Fruit fly (Drosophila melanogaster) whole organism, embryonic: ENCODE measurements around the gene Lrrk.

ENCODE experiments used
- Ada2b ChIP-seq: fragments of 200-800 bp; sonication (Bioruptor generic); IDR thresholded peaks from 2 replicates; pipeline ENCODE4 v1.3.6; 2022; ENCODE audit warnings: missing biosample characterization, missing genetic modification characterization
- Asciz ChIP-seq: fragments of 200-800 bp; sonication (Bioruptor generic); optimal IDR thresholded peaks from 2 replicates; lab custom pipeline; 2017; ENCODE audit warnings: missing biosample characterization, mild to moderate bottlenecking, missing genetic modification characterization, missing genetic modification reagents
- B-H1 ChIP-seq: fragments of 200-800 bp; sonication (Bioruptor generic); IDR thresholded peaks from 3 replicates; pipeline ENCODE4 v1.3.6; 2022; ENCODE audit warnings: missing biosample characterization, missing genetic modification characterization
- BEAF-32 ChIP-seq: fragments of 200-800 bp; sonication (Bioruptor generic); optimal IDR thresholded peaks from 3 replicates; lab custom pipeline; 2017; ENCODE audit warnings: missing biosample characterization, missing genetic modification characterization, mild to moderate bottlenecking, moderate library complexity, missing genetic modification reagents
- Bgb ChIP-seq: fragments of 200-800 bp; sonication (Bioruptor generic); IDR thresholded peaks from 2 replicates; pipeline ENCODE4 v1.3.6; 2022; ENCODE audit warnings: missing biosample characterization, missing genetic modification characterization; ENCODE audit not compliant: partially characterized antibody
- Bteb2 ChIP-seq: fragments of 200-800 bp; sonication (Bioruptor generic); optimal IDR thresholded peaks from 2 replicates; lab custom pipeline; 2016; ENCODE audit warnings: missing biosample characterization, missing genetic modification characterization
- CG10321 ChIP-seq: fragments of 200-800 bp; sonication (Bioruptor generic); IDR thresholded peaks from 2 replicates; pipeline ENCODE4 v1.3.6; 2022; ENCODE audit warnings: missing biosample characterization, missing genetic modification characterization
- CG13775 ChIP-seq: fragments of 200-800 bp; sonication (Bioruptor generic); optimal IDR thresholded peaks from 3 replicates; lab custom pipeline; 2017; ENCODE audit warnings: missing biosample characterization, mild to moderate bottlenecking, missing genetic modification characterization
- CG14014 ChIP-seq: fragments of 200-800 bp; sonication (Bioruptor generic); IDR thresholded peaks from 2 replicates; pipeline ENCODE4 v1.3.6; 2022; ENCODE audit warnings: missing biosample characterization, missing genetic modification characterization
- CG15696 ChIP-seq: fragments of 200-800 bp; sonication (Bioruptor generic); optimal IDR thresholded peaks from 2 replicates; lab custom pipeline; 2019; ENCODE audit warnings: missing biosample characterization, mild to moderate bottlenecking, missing genetic modification characterization, moderate library complexity
- CG1603 ChIP-seq: fragments of 200-800 bp; sonication (Bioruptor generic); optimal IDR thresholded peaks from 2 replicates; lab custom pipeline; 2019; ENCODE audit warnings: missing biosample characterization, mild to moderate bottlenecking, missing genetic modification characterization, moderate library complexity
- CG16779 ChIP-seq: fragments of 200-800 bp; sonication (Bioruptor generic); IDR thresholded peaks from 2 replicates; pipeline ENCODE4 v1.3.6; 2022; ENCODE audit warnings: missing biosample characterization, missing genetic modification characterization
- CG17359 ChIP-seq: fragments of 200-800 bp; sonication (Bioruptor generic); optimal IDR thresholded peaks from 3 replicates; lab custom pipeline; 2018; ENCODE audit warnings: missing biosample characterization, mild to moderate bottlenecking, missing genetic modification characterization, moderate library complexity
- CG2199 ChIP-seq: fragments of 200-800 bp; sonication (Bioruptor generic); IDR thresholded peaks from 3 replicates; pipeline ENCODE4 v1.3.6; 2022; ENCODE audit warnings: missing biosample characterization, missing genetic modification characterization
- CG2889 ChIP-seq: fragments of 200-800 bp; sonication (Bioruptor generic); IDR thresholded peaks from 3 replicates; pipeline ENCODE4 v1.3.6; 2022; ENCODE audit warnings: missing biosample characterization, missing genetic modification characterization
- CG34376 ChIP-seq: fragments of 200-800 bp; sonication (Bioruptor generic); optimal IDR thresholded peaks from 2 replicates; lab custom pipeline; 2018; ENCODE audit warnings: missing biosample characterization, mild to moderate bottlenecking, missing genetic modification characterization
- CG3838 ChIP-seq: fragments of 200-800 bp; sonication (Bioruptor generic); optimal IDR thresholded peaks from 3 replicates; lab custom pipeline; 2016; ENCODE audit warnings: missing biosample characterization, missing genetic modification characterization
- CG3995 ChIP-seq: fragments of 200-800 bp; sonication (Bioruptor generic); optimal IDR thresholded peaks from 3 replicates; lab custom pipeline; 2016; ENCODE audit warnings: missing biosample characterization, missing genetic modification characterization
- CG43689 ChIP-seq: fragments of 200-800 bp; sonication (Bioruptor generic); IDR thresholded peaks from 2 replicates; pipeline ENCODE4 v1.3.6; 2022; ENCODE audit warnings: missing biosample characterization, missing genetic modification characterization
- CG4707 ChIP-seq: fragments of 200-800 bp; sonication (Bioruptor generic); optimal IDR thresholded peaks from 2 replicates; lab custom pipeline; 2018; ENCODE audit warnings: missing biosample characterization, mild to moderate bottlenecking, missing genetic modification characterization, moderate library complexity
- CG4820 ChIP-seq: fragments of 200-800 bp; sonication (Bioruptor generic); optimal IDR thresholded peaks from 3 replicates; lab custom pipeline; 2016; ENCODE audit warnings: missing biosample characterization, missing genetic modification characterization
- CG6689 ChIP-seq: fragments of 200-800 bp; sonication (Bioruptor generic); IDR thresholded peaks from 2 replicates; pipeline ENCODE4 v1.3.6; 2022; ENCODE audit warnings: missing biosample characterization, missing genetic modification characterization
- CG6791 ChIP-seq: fragments of 200-800 bp; sonication (Bioruptor generic); IDR thresholded peaks from 3 replicates; pipeline ENCODE4 v1.3.6; 2022; ENCODE audit warnings: missing biosample characterization, missing genetic modification characterization; ENCODE audit not compliant: partially characterized antibody
- CG7271 ChIP-seq: fragments of 200-800 bp; sonication (Bioruptor generic); optimal IDR thresholded peaks from 2 replicates; lab custom pipeline; 2018; ENCODE audit warnings: missing biosample characterization, mild to moderate bottlenecking, missing genetic modification characterization, moderate library complexity
- CG8924 ChIP-seq: fragments of 200-800 bp; optimal IDR thresholded peaks from 3 replicates; lab custom pipeline; 2019; ENCODE audit warnings: missing biosample characterization, mild to moderate bottlenecking, missing genetic modification characterization, moderate library complexity
- Ets97D ChIP-seq: fragments of 200-800 bp; sonication (Bioruptor generic); optimal IDR thresholded peaks from 3 replicates; lab custom pipeline; 2016; ENCODE audit warnings: missing biosample characterization, missing genetic modification characterization
- Gug ChIP-seq: fragments of 200-800 bp; sonication (Bioruptor generic); IDR thresholded peaks from 4 replicates; pipeline ENCODE4 v1.3.6; 2022; ENCODE audit warnings: missing biosample characterization, missing genetic modification characterization
- HLH54F ChIP-seq: fragments of 200-800 bp; sonication (Bioruptor generic); optimal IDR thresholded peaks from 3 replicates; lab custom pipeline; 2016; ENCODE audit warnings: missing biosample characterization, missing genetic modification characterization
- HmgZ ChIP-seq: fragments of 200-800 bp; sonication (Bioruptor generic); optimal IDR thresholded peaks from 2 replicates; lab custom pipeline; 2018; ENCODE audit warnings: missing biosample characterization, mild to moderate bottlenecking, missing genetic modification characterization
- Hmx ChIP-seq: fragments of 200-800 bp; sonication (Bioruptor generic); optimal IDR thresholded peaks from 2 replicates; lab custom pipeline; 2016; ENCODE audit warnings: missing biosample characterization, missing genetic modification characterization
- MESR4 ChIP-seq: fragments of 200-800 bp; sonication (Bioruptor generic); optimal IDR thresholded peaks from 2 replicates; lab custom pipeline; 2018; ENCODE audit warnings: missing biosample characterization, mild to moderate bottlenecking, missing genetic modification characterization, moderate library complexity
- Neu2 ChIP-seq: fragments of 200-800 bp; sonication (Bioruptor generic); optimal IDR thresholded peaks from 3 replicates; lab custom pipeline; 2016; ENCODE audit warnings: missing biosample characterization, missing genetic modification characterization, borderline replicate concordance
- Nf-YA ChIP-seq: fragments of 200-800 bp; sonication (Bioruptor generic); IDR thresholded peaks from 2 replicates; pipeline ENCODE4 v1.3.6; 2022; ENCODE audit warnings: missing biosample characterization, missing genetic modification characterization
- Side ChIP-seq: fragments of 200-800 bp; sonication (Bioruptor generic); optimal IDR thresholded peaks from 2 replicates; lab custom pipeline; 2016; ENCODE audit warnings: missing biosample characterization, missing genetic modification characterization
- Sry-β ChIP-seq: fragments of 200-800 bp; sonication (Bioruptor generic); optimal IDR thresholded peaks from 2 replicates; lab custom pipeline; 2018; ENCODE audit warnings: missing biosample characterization, mild to moderate bottlenecking, missing genetic modification characterization, moderate library complexity
- TFAM ChIP-seq: fragments of 200-800 bp; sonication (Bioruptor generic); optimal IDR thresholded peaks from 2 replicates; lab custom pipeline; 2017; ENCODE audit warnings: missing biosample characterization, missing genetic modification characterization, inconsistent platforms
- Usf ChIP-seq: fragments of 200-800 bp; sonication (Bioruptor generic); optimal IDR thresholded peaks from 2 replicates; lab custom pipeline; 2017; ENCODE audit warnings: missing genotype, missing biosample characterization, missing genetic modification characterization
- Vsx1 ChIP-seq: fragments of 200-800 bp; sonication (Bioruptor generic); optimal IDR thresholded peaks from 2 replicates; lab custom pipeline; 2017; ENCODE audit warnings: missing biosample characterization, mild to moderate bottlenecking, missing genetic modification characterization, missing genetic modification reagents
- ash1 ChIP-seq: fragments of 200-800 bp; sonication (Bioruptor generic); optimal IDR thresholded peaks from 2 replicates; lab custom pipeline; 2018; ENCODE audit warnings: missing biosample characterization, mild to moderate bottlenecking, missing genetic modification characterization
- bsh ChIP-seq, 2 experiments: fragments of 200-800 bp; sonication (Bioruptor generic); optimal IDR thresholded peaks; 2 replicates each; lab custom pipeline; 2017 to 2018; ENCODE audit warnings: mild to moderate bottlenecking in 2 of 2, missing biosample characterization in 2 of 2, missing genetic modification characterization in 2 of 2, moderate library complexity in 1 of 2
- kay ChIP-seq: fragments of 200-800 bp; sonication (Bioruptor generic); optimal IDR thresholded peaks from 2 replicates; lab custom pipeline; 2016; ENCODE audit warnings: missing biosample characterization, missing genetic modification characterization
- nau ChIP-seq: fragments of 200-800 bp; sonication (Bioruptor generic); optimal IDR thresholded peaks from 3 replicates; lab custom pipeline; 2017; ENCODE audit warnings: missing biosample characterization, mild to moderate bottlenecking, missing genetic modification characterization, missing genetic modification reagents
- pfk ChIP-seq: fragments of 200-800 bp; sonication (Bioruptor generic); optimal IDR thresholded peaks from 2 replicates; lab custom pipeline; 2018; ENCODE audit warnings: missing biosample characterization, mild to moderate bottlenecking, missing genetic modification characterization, moderate library complexity
- phol ChIP-seq: fragments of 200-800 bp; sonication (Bioruptor generic); optimal IDR thresholded peaks from 3 replicates; lab custom pipeline; 2018; ENCODE audit warnings: missing biosample characterization, mild to moderate bottlenecking, missing genetic modification characterization, moderate library complexity
- pita ChIP-seq: fragments of 200-800 bp; sonication (Bioruptor generic); optimal IDR thresholded peaks from 2 replicates; lab custom pipeline; 2017; ENCODE audit warnings: missing biosample characterization, mild to moderate bottlenecking, missing genetic modification characterization
- pzg ChIP-seq: fragments of 200-800 bp; sonication (Bioruptor generic); optimal IDR thresholded peaks from 3 replicates; lab custom pipeline; 2018; ENCODE audit warnings: missing biosample characterization, mild to moderate bottlenecking, missing genetic modification characterization, moderate library complexity
- row ChIP-seq: fragments of 200-800 bp; sonication (Bioruptor generic); IDR thresholded peaks from 3 replicates; pipeline ENCODE4 v1.3.6; 2022; ENCODE audit warnings: missing biosample characterization, missing genetic modification characterization
- sim ChIP-seq: fragments of 200-800 bp; sonication (Bioruptor generic); IDR thresholded peaks from 2 replicates; pipeline ENCODE4 v1.3.6; 2022; ENCODE audit warnings: missing biosample characterization, missing genetic modification characterization
- vfl ChIP-seq: fragments of 200-800 bp; sonication (Bioruptor generic); optimal IDR thresholded peaks from 2 replicates; lab custom pipeline; 2016; ENCODE audit warnings: missing biosample characterization, missing genetic modification characterization
- zf30C ChIP-seq: fragments of 200-800 bp; sonication (Bioruptor generic); optimal IDR thresholded peaks from 3 replicates; lab custom pipeline; 2018; ENCODE audit warnings: missing biosample characterization, mild to moderate bottlenecking, missing genetic modification characterization

The Lrrk gene

dm6 chr3R:20633984-20634446 is 1.3 kb upstream of the Lrrk start (continued):
- no peak for TF ChIP-seq ash1 (GFP tag; lab: Kevin White, UChicago)
- TF ChIP-seq pita (GFP tag; lab: Kevin White, UChicago), result no peak
- peak; percentile 35 for TF ChIP-seq CG15696 (tag; lab: Kevin White, UChicago)
- TF ChIP-seq CG17359 (tag; lab: Kevin White, UChicago), result no peak
- TF ChIP-seq CG8924, result no peak
- no peak for TF ChIP-seq bsh (GFP tag; optimal IDR thresholded peaks at IDR 0.05; lab: Kevin White, UChicago)
- TF ChIP-seq nau (GFP tag; lab: Kevin White, UChicago), result no peak
- TF ChIP-seq CG4820 (GFP tag; lab: Kevin White, UChicago), result peak; percentile 47
- TF ChIP-seq Sry-β (GFP tag; lab: Kevin White, UChicago), result no peak
- TF ChIP-seq MESR4 (GFP tag; lab: Kevin White, UChicago), result no peak
- peak; percentile 7 for TF ChIP-seq Hmx (GFP tag; lab: Kevin White, UChicago)
- TF ChIP-seq pzg, result peak; percentile 11
- peak; percentile 70 for TF ChIP-seq CG34376
- no peak for TF ChIP-seq TFAM (GFP tag; lab: Kevin White, UChicago)
- TF ChIP-seq zf30C, result no peak
- TF ChIP-seq Vsx1 (GFP tag; lab: Kevin White, UChicago), result no peak
- TF ChIP-seq HLH54F (GFP tag; lab: Kevin White, UChicago), result peak; percentile 73
- TF ChIP-seq CG6689 (GFP tag; lab: Robert Waterston, UW), result peak; percentile 59; the same call in 1 of the 2 replicates
- no peak for TF ChIP-seq Usf (GFP tag; lab: Kevin White, UChicago)
- peak; percentile 29; the same call in 1 of the 3 replicates for TF ChIP-seq CG2199
- TF ChIP-seq kay (GFP tag; lab: Kevin White, UChicago), result peak; percentile 99
- no peak for TF ChIP-seq CG3838 (GFP tag; lab: Kevin White, UChicago)
- peak; percentile 99 for TF ChIP-seq row
- TF ChIP-seq Side (GFP tag; lab: Kevin White, UChicago), result peak; percentile 50
- peak; percentile 80 for TF ChIP-seq HmgZ (tag; lab: Kevin White, UChicago)
- TF ChIP-seq Gug (GFP tag; lab: Robert Waterston, UW), result peak; percentile 48; the same call in 2 of the 4 replicates
- no peak for TF ChIP-seq Bgb (GFP tag; lab: Robert Waterston, UW)
- TF ChIP-seq CG3995 (GFP tag; lab: Kevin White, UChicago), result peak; percentile 41
- TF ChIP-seq sim, result no peak; the same call in 1 of the 2 replicates
- TF ChIP-seq CG1603, result no peak
- peak; percentile 53 for TF ChIP-seq Ada2b (GFP tag; lab: Robert Waterston, UW)
- TF ChIP-seq pfk, result no peak
- TF ChIP-seq CG7271, result no peak
- TF ChIP-seq vfl (GFP tag; lab: Kevin White, UChicago), result peak; percentile 25
- TF ChIP-seq Ets97D, result peak; percentile 25
- TF ChIP-seq CG10321 (GFP tag; lab: Robert Waterston, UW), result no peak
- 0 out of 2 replicates have a peak, but pooled peaks have one; percentile 11 for TF ChIP-seq Nf-YA (GFP tag; lab: Robert Waterston, UW)
- TF ChIP-seq CG13775 (GFP tag; lab: Kevin White, UChicago), result peak; percentile 60
- TF ChIP-seq CG6791 (GFP tag; lab: Robert Waterston, UW), result no peak
- no peak for TF ChIP-seq CG43689 (GFP tag; lab: Robert Waterston, UW)
- TF ChIP-seq CG4707 (GFP tag; lab: Kevin White, UChicago), result no peak
- TF ChIP-seq Neu2, result no peak
- TF ChIP-seq Asciz (GFP tag; lab: Kevin White, UChicago), result no peak
- TF ChIP-seq CG2889, result 0 out of 3 replicates have a peak, but pooled peaks have one; percentile 11
- TF ChIP-seq BEAF-32 (GFP tag; lab: Kevin White, UChicago), result no peak
- TF ChIP-seq B-H1 (GFP tag; lab: Robert Waterston, UW), result no peak
- TF ChIP-seq CG14014 (GFP tag; lab: Robert Waterston, UW), result peak; percentile 68
- TF ChIP-seq Bteb2, result peak; percentile 64
- TF ChIP-seq CG16779 (GFP tag; lab: Robert Waterston, UW), result no peak
- TF ChIP-seq phol (tag; lab: Kevin White, UChicago), result no peak
